Fruit fly (Drosophila melanogaster) whole organism, embryonic: ENCODE measurements around the gene CG18234.

ENCODE experiments used
- CG11504 ChIP-seq: fragments of 200-800 bp; sonication (Bioruptor generic); optimal IDR thresholded peaks from 3 replicates; lab custom pipeline; 2019; ENCODE audit warnings: missing biosample characterization, mild to moderate bottlenecking, missing genetic modification characterization, moderate library complexity
- CG11723 ChIP-seq: fragments of 200-800 bp; sonication (Bioruptor generic); optimal IDR thresholded peaks from 2 replicates; lab custom pipeline; 2017; ENCODE audit warnings: missing biosample characterization, mild to moderate bottlenecking, missing genetic modification characterization
- CG13894 ChIP-seq: fragments of 200-800 bp; sonication (Bioruptor generic); optimal IDR thresholded peaks from 3 replicates; lab custom pipeline; 2018; ENCODE audit warnings: missing biosample characterization, mild to moderate bottlenecking, missing genetic modification characterization, moderate library complexity
- CG14050 ChIP-seq: fragments of 200-800 bp; sonication (Bioruptor generic); IDR thresholded peaks from 3 replicates; pipeline ENCODE4 v1.3.6; 2022; ENCODE audit warnings: missing biosample characterization, missing genetic modification characterization
- CG18599 ChIP-seq: fragments of 200-800 bp; sonication (Bioruptor generic); optimal IDR thresholded peaks from 3 replicates; lab custom pipeline; 2017; ENCODE audit warnings: missing biosample characterization, missing genetic modification characterization, mild to moderate bottlenecking, moderate library complexity, missing genetic modification reagents
- CG18619 ChIP-seq: fragments of 200-800 bp; sonication (Bioruptor generic); optimal IDR thresholded peaks from 3 replicates; lab custom pipeline; 2017; ENCODE audit warnings: missing biosample characterization, mild to moderate bottlenecking, missing genetic modification characterization
- CG32772 ChIP-seq: fragments of 200-800 bp; sonication (Bioruptor generic); IDR thresholded peaks from 2 replicates; pipeline ENCODE4 v1.3.6; 2022; ENCODE audit warnings: missing biosample characterization, missing genetic modification characterization
- CG33213 ChIP-seq: fragments of 200-800 bp; sonication (Bioruptor generic); optimal IDR thresholded peaks from 3 replicates; lab custom pipeline; 2016; ENCODE audit warnings: missing biosample characterization, missing genetic modification characterization
- CG43689 ChIP-seq: fragments of 200-800 bp; sonication (Bioruptor generic); IDR thresholded peaks from 2 replicates; pipeline ENCODE4 v1.3.6; 2022; ENCODE audit warnings: missing biosample characterization, missing genetic modification characterization
- CG5245 ChIP-seq: fragments of 200-800 bp; sonication (Bioruptor generic); optimal IDR thresholded peaks from 3 replicates; lab custom pipeline; 2016; ENCODE audit warnings: missing biosample characterization, missing genetic modification characterization
- HHEX ChIP-seq: fragments of 200-800 bp; sonication (Bioruptor generic); optimal IDR thresholded peaks from 3 replicates; lab custom pipeline; 2017; ENCODE audit warnings: missing biosample characterization, mild to moderate bottlenecking, missing genetic modification characterization, missing genetic modification reagents
- HLH3B ChIP-seq: fragments of 200-800 bp; sonication (Bioruptor generic); IDR thresholded peaks from 2 replicates; pipeline ENCODE4 v1.3.6; 2022; ENCODE audit warnings: missing biosample characterization, missing genetic modification characterization
- Hr51 ChIP-seq, 2 experiments: fragments of 200-800 bp; sonication (Bioruptor generic); optimal IDR thresholded peaks; 2 replicates in 1 of 2; 3 replicates in 1 of 2; lab custom pipeline; 2016 to 2018; ENCODE audit warnings: missing biosample characterization in 2 of 2, missing genetic modification characterization in 2 of 2, mild to moderate bottlenecking in 1 of 2, moderate library complexity in 1 of 2
- Lhr ChIP-seq: fragments of 200-800 bp; sonication (Bioruptor generic); optimal IDR thresholded peaks from 3 replicates; lab custom pipeline; 2017; ENCODE audit warnings: mild to moderate bottlenecking, missing biosample characterization, missing genetic modification reagents, missing genetic modification characterization
- PHDP ChIP-seq: fragments of 200-800 bp; sonication (Bioruptor generic); optimal IDR thresholded peaks from 3 replicates; lab custom pipeline; 2018; ENCODE audit warnings: missing biosample characterization, mild to moderate bottlenecking, missing genetic modification characterization, moderate library complexity
- Pdp1 ChIP-seq, 2 experiments: fragments of 200-800 bp; sonication (Bioruptor generic); optimal IDR thresholded peaks; 3 replicates each; lab custom pipeline; 2016; ENCODE audit warnings: missing biosample characterization in 2 of 2, missing genetic modification characterization in 2 of 2, mild to moderate bottlenecking in 1 of 2, moderate library complexity in 1 of 2
- TFAM ChIP-seq: fragments of 200-800 bp; sonication (Bioruptor generic); optimal IDR thresholded peaks from 2 replicates; lab custom pipeline; 2017; ENCODE audit warnings: missing biosample characterization, missing genetic modification characterization, inconsistent platforms
- ap ChIP-seq: fragments of 200-800 bp; sonication (Bioruptor generic); IDR thresholded peaks from 2 replicates; pipeline ENCODE4 v1.3.6; 2022; ENCODE audit warnings: missing biosample characterization, missing genetic modification characterization
- ase ChIP-seq: fragments of 200-800 bp; sonication (Bioruptor generic); IDR thresholded peaks from 3 replicates; pipeline ENCODE4 v1.3.6; 2022; ENCODE audit warnings: missing biosample characterization, missing genetic modification characterization
- ci ChIP-seq: fragments of 200-800 bp; sonication (Bioruptor generic); IDR thresholded peaks from 3 replicates; pipeline ENCODE4 v1.3.6; 2022; ENCODE audit warnings: missing biosample characterization, missing genetic modification characterization
- crol ChIP-seq: fragments of 200-800 bp; sonication (Bioruptor generic); IDR thresholded peaks from 2 replicates; pipeline ENCODE4 v1.3.6; 2022; ENCODE audit warnings: missing biosample characterization, missing genetic modification characterization
- exex ChIP-seq: fragments of 200-800 bp; sonication (Bioruptor generic); optimal IDR thresholded peaks from 4 replicates; lab custom pipeline; 2018; ENCODE audit warnings: missing biosample characterization, mild to moderate bottlenecking, missing genetic modification characterization, moderate library complexity
- grn ChIP-seq: fragments of 200-800 bp; sonication (Bioruptor generic); optimal IDR thresholded peaks from 3 replicates; lab custom pipeline; 2017; ENCODE audit warnings: missing biosample characterization, missing genetic modification characterization
- jing ChIP-seq: fragments of 200-800 bp; sonication (Bioruptor generic); optimal IDR thresholded peaks from 2 replicates; lab custom pipeline; 2018; ENCODE audit warnings: missing biosample characterization, mild to moderate bottlenecking, missing genetic modification characterization
- lab ChIP-seq: fragments of 200-800 bp; sonication (Bioruptor generic); optimal IDR thresholded peaks from 3 replicates; lab custom pipeline; 2017; ENCODE audit warnings: missing biosample characterization, missing genetic modification characterization, mild to moderate bottlenecking, moderate library complexity, missing genetic modification reagents
- otp ChIP-seq: fragments of 200-800 bp; sonication (Bioruptor generic); IDR thresholded peaks from 3 replicates; pipeline ENCODE4, ENCODE4 v1.3.6; 2022; ENCODE audit warnings: missing biosample characterization, missing genetic modification characterization
- pita ChIP-seq: fragments of 200-800 bp; sonication (Bioruptor generic); optimal IDR thresholded peaks from 2 replicates; lab custom pipeline; 2017; ENCODE audit warnings: missing biosample characterization, mild to moderate bottlenecking, missing genetic modification characterization
- scrt ChIP-seq: fragments of 200-800 bp; sonication (Bioruptor generic); optimal IDR thresholded peaks from 2 replicates; lab custom pipeline; 2018; ENCODE audit warnings: missing biosample characterization, mild to moderate bottlenecking, missing genetic modification characterization, moderate library complexity
- sd ChIP-seq: fragments of 200-800 bp; sonication (Bioruptor generic); optimal IDR thresholded peaks from 3 replicates; lab custom pipeline; 2018; ENCODE audit warnings: missing biosample characterization, mild to moderate bottlenecking, missing genetic modification characterization, moderate library complexity
- sens ChIP-seq: fragments of 200-800 bp; sonication (Bioruptor generic); peaks from one replicate; lab custom pipeline; 2016; ENCODE audit warnings: missing biosample characterization, missing genetic modification characterization
- sug ChIP-seq: fragments of 200-800 bp; optimal IDR thresholded peaks from 2 replicates; lab custom pipeline; 2019; ENCODE audit warnings: missing biosample characterization, mild to moderate bottlenecking, missing genetic modification characterization, moderate library complexity
- unpg ChIP-seq: fragments of 200-800 bp; sonication (Bioruptor generic); optimal IDR thresholded peaks from 3 replicates; lab custom pipeline; 2018; ENCODE audit warnings: missing biosample characterization, mild to moderate bottlenecking, missing genetic modification characterization, moderate library complexity
- wdn ChIP-seq: fragments of 200-800 bp; sonication (Bioruptor generic); IDR thresholded peaks from 2 replicates; pipeline ENCODE4 v1.3.6; 2022; ENCODE audit warnings: missing biosample characterization, missing genetic modification characterization

Gene CG18234

DNA sequence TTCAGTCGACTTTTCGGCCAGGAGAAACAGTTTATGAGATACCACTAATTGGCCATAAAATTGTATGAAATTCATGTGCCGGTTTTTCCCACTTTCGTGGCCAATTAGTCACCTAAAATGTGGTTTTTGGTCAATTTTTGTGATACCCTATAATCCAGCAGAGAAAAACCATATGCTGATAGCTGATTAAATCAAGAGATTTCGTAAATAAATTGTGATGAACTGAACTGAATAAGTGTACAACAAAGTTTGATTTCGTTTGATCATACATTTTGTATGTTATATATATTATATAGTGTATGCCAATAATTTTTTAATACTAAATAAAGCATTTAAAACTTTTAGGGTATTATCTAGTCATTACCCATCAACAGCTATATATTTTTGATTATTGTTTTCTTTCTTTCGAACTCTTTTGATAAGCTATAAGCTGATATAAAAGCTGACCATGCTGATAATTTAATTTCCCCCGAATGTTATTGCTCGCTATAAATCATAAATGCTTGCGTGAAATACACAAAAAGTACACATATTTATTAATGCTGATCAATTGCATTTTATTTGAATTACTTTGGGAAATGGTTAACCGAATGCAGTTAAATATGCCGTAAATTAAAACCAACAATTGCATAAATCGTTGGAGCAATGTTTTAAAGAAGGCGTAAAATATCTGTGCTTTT, 31.7 kb downstream of the CG18234 start (continued):
- TF ChIP-seq CG18599 (GFP tag; lab: Kevin White, UChicago) = peak; percentile 11
- TF ChIP-seq Hr51 (GFP tag; optimal IDR thresholded peaks at IDR 0.05; lab: Kevin White, UChicago) = peak in 1 of 2 experiments; percentile 17
- peak; percentile 24 for TF ChIP-seq PHDP (tag; lab: Kevin White, UChicago)
- no peak for TF ChIP-seq ase (GFP tag; lab: Robert Waterston, UW)
- TF ChIP-seq TFAM (GFP tag; lab: Kevin White, UChicago) = no peak
- TF ChIP-seq HHEX (GFP tag; lab: Kevin White, UChicago) = no peak
- TF ChIP-seq lab (GFP tag; lab: Kevin White, UChicago) = peak; percentile 8
- no peak for TF ChIP-seq wdn

DNA sequence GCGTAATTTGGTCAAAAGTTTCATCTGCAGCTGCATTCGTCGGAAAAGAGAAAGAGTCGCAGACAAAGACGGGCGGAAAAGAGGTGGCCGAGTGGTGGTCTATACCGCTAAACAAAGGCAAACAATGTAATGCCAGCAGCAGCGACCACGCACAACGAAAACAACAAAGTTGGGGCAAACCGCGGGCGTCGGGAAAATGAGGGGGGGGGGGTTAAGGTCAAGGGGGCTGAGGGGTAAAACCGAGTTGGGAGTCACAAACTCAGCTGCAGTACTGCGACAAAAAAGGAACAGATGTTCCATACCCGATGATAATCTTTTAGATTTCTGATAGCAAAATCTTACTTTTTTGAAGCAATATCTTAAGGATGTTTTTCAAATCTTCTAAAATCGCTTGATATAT, 33.6 kb downstream of the CG18234 start:
- TF ChIP-seq CG33213 (no peak), Pdp1 (GFP tag; optimal IDR thresholded peaks at IDR 0.05; lab: Kevin White, UChicago) (no peak), ci (no peak), scrt (GFP tag; lab: Kevin White, UChicago) (no peak), jing (no peak), HLH3B (no peak), crol (GFP tag; lab: Robert Waterston, UW) (peak; percentile 91), CG5245 (GFP tag; lab: Kevin White, UChicago) (no peak)

DNA sequence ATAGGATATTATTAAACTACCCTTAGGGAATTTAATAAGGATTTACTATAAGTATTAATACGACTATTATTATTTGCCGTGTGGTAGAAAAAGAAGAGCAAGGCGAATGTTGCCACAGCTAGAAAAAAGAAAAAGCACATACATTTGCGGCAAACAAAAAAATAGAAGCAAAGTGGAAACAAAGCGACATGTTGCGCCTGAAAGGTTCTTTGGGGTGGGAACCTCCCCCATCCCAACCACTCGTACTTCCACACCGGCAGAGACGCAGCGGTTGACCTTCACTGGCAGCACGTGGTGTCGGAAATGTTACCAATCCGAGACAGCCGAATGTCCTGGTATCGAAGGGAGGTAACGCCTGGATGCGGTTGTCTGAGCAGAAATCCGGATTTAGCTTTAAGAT, 34.1 kb downstream of the CG18234 start:
- TF ChIP-seq ap (GFP tag; lab: Robert Waterston, UW) (no peak), scrt (GFP tag; lab: Kevin White, UChicago) (peak; percentile 56), CG43689 (GFP tag; lab: Robert Waterston, UW) (0 out of 2 replicates have a peak, but pooled peaks have one; percentile 10), otp (GFP tag; lab: Robert Waterston, UW) (no peak), CG11504 (peak; percentile 52), CG13894 (tag; lab: Kevin White, UChicago) (peak; percentile 53)

dm6 chr3L:18638043-18638442, 34.8 kb downstream of the CG18234 start:
- TF ChIP-seq CG14050 (GFP tag; lab: Robert Waterston, UW) = no peak
- TF ChIP-seq sd (tag; lab: Kevin White, UChicago) = peak; percentile 31
- peak; percentile 26 for TF ChIP-seq sug (tag; lab: Kevin White, UChicago)
- no peak for TF ChIP-seq unpg (GFP tag; lab: Kevin White, UChicago)
- no peak for TF ChIP-seq CG18619 (GFP tag; lab: Kevin White, UChicago)
- TF ChIP-seq pita (GFP tag; lab: Kevin White, UChicago) = no peak
- TF ChIP-seq grn (GFP tag; lab: Kevin White, UChicago) = peak; percentile 1
- TF ChIP-seq Pdp1 (GFP tag; optimal IDR thresholded peaks at IDR 0.05; lab: Kevin White, UChicago) = peak in 1 of 2 experiments; percentile 80
- TF ChIP-seq exex (tag; lab: Kevin White, UChicago) = peak; percentile 85
- no peak for TF ChIP-seq CG11723 (GFP tag; lab: Kevin White, UChicago)
- no peak for TF ChIP-seq CG13894 (tag; lab: Kevin White, UChicago)
- no peak for TF ChIP-seq CG32772 (GFP tag; lab: Robert Waterston, UW)
- TF ChIP-seq Lhr (GFP tag; lab: Kevin White, UChicago) = no peak
- peak; percentile 60 for TF ChIP-seq sens (GFP tag; lab: Kevin White, UChicago)
